Fruit fly (Drosophila melanogaster): ENCODE measurements around the gene CG1737.

The CG1737 gene

dm6 chrX:11359081-11359481 is 8.7 kb downstream of the CG1737 start, which contains the start of gene Pa1 (continued):
- no peak for TF ChIP-seq Mrtf (GFP tag; IDR thresholded peaks at IDR 0.05)
- peak; percentile 71 for TF ChIP-seq unc-4 (GFP tag; IDR thresholded peaks at IDR 0.05; ENCODE audit: partially characterized antibody)
- TF ChIP-seq CG17186 (GFP tag; optimal IDR thresholded peaks at IDR 0.05) = no peak
- TF ChIP-seq maf-S (GFP tag; optimal IDR thresholded peaks at IDR 0.05) = no peak
- no peak for TF ChIP-seq Camta (GFP tag; optimal IDR thresholded peaks at IDR 0.05)
- no peak for TF ChIP-seq Hr51 (GFP tag; optimal IDR thresholded peaks at IDR 0.05)
- TF ChIP-seq Hr3 (GFP tag; optimal IDR thresholded peaks at IDR 0.05) = no peak
- TF ChIP-seq PHDP (tag; optimal IDR thresholded peaks at IDR 0.05) = no peak
- TF ChIP-seq Max (GFP tag; optimal IDR thresholded peaks at IDR 0.05) = no peak
- peak; percentile 9 for TF ChIP-seq Hsf (GFP tag; optimal IDR thresholded peaks at IDR 0.05)
- TF ChIP-seq nom (GFP tag; optimal IDR thresholded peaks at IDR 0.05) = peak; percentile 55
- peak; percentile 76 for TF ChIP-seq Dll (GFP tag; IDR thresholded peaks at IDR 0.05; ENCODE audit: partially characterized antibody)
- no peak for TF ChIP-seq fru (optimal IDR thresholded peaks at IDR 0.05)
- no peak for TF ChIP-seq Dip3 (GFP tag; optimal IDR thresholded peaks at IDR 0.05)
- TF ChIP-seq BtbVII (GFP tag; optimal IDR thresholded peaks at IDR 0.05) = no peak
- TF ChIP-seq NC2α (GFP tag; optimal IDR thresholded peaks at IDR 0.05) = no peak
- no peak for TF ChIP-seq lola (GFP tag; optimal IDR thresholded peaks at IDR 0.05)
- TF ChIP-seq Hmx (GFP tag; optimal IDR thresholded peaks at IDR 0.05) = no peak
- no peak for TF ChIP-seq fd3F (GFP tag; optimal IDR thresholded peaks at IDR 0.05)
- TF ChIP-seq Hr78 (GFP tag; optimal IDR thresholded peaks at IDR 0.05) = no peak
- TF ChIP-seq CG6654 (GFP tag; optimal IDR thresholded peaks at IDR 0.05) = no peak
- no peak for TF ChIP-seq CG8478 (optimal IDR thresholded peaks at IDR 0.05)
- no peak for TF ChIP-seq run (tag; optimal IDR thresholded peaks at IDR 0.05)
- TF ChIP-seq CHES-1-like (GFP tag; optimal IDR thresholded peaks at IDR 0.05) = no peak
- no peak for TF ChIP-seq CG6683 (GFP tag; optimal IDR thresholded peaks at IDR 0.05)
- no peak for TF ChIP-seq insv (GFP tag; optimal IDR thresholded peaks at IDR 0.05)
- no peak for TF ChIP-seq CG7839 (tag; optimal IDR thresholded peaks at IDR 0.05)
- peak; percentile 88 for TF ChIP-seq Dref (GFP tag; IDR thresholded peaks at IDR 0.05)
- no peak for TF ChIP-seq row (GFP tag; IDR thresholded peaks at IDR 0.05)
- TF ChIP-seq CG9932 (GFP tag; IDR thresholded peaks at IDR 0.05) = 0 out of 2 replicates have a peak, but pooled peaks have one; percentile 26
- TF ChIP-seq CG10321 (GFP tag; IDR thresholded peaks at IDR 0.05) = no peak
- TF ChIP-seq Mad (GFP tag; optimal IDR thresholded peaks at IDR 0.05) = no peak
- no peak for TF ChIP-seq NFAT (GFP tag; IDR thresholded peaks at IDR 0.05)
- TF ChIP-seq Xrp1 (GFP tag; IDR thresholded peaks at IDR 0.05) = no peak
- no peak for TF ChIP-seq seq (GFP tag; IDR thresholded peaks at IDR 0.05)
- TF ChIP-seq CG14050 (GFP tag; IDR thresholded peaks at IDR 0.05) = no peak
- TF ChIP-seq Taf1 (GFP tag; IDR thresholded peaks at IDR 0.05) = no peak
- TF ChIP-seq Six4 (GFP tag; optimal IDR thresholded peaks at IDR 0.05) = no peak
- no peak for TF ChIP-seq CG10431 (GFP tag; optimal IDR thresholded peaks at IDR 0.05)
- no peak for TF ChIP-seq Atf-2 (GFP tag; optimal IDR thresholded peaks at IDR 0.05)
- no peak for TF ChIP-seq CG10462 (GFP tag; optimal IDR thresholded peaks at IDR 0.05)
- TF ChIP-seq CG12942 (GFP tag; optimal IDR thresholded peaks at IDR 0.05) = no peak
- no peak for TF ChIP-seq CG30020 (tag; optimal IDR thresholded peaks at IDR 0.05)
- TF ChIP-seq Rfx (GFP tag; IDR thresholded peaks at IDR 0.05) = peak; percentile 45; the same call in 1 of the 2 replicates
- no peak for TF ChIP-seq CG17912 (GFP tag; optimal IDR thresholded peaks at IDR 0.05)
- no peak for TF ChIP-seq cato (GFP tag; optimal IDR thresholded peaks at IDR 0.05; ENCODE audit: borderline replicate concordance)
- no peak for TF ChIP-seq Side (GFP tag; optimal IDR thresholded peaks at IDR 0.05)
- no peak for TF ChIP-seq pita (GFP tag; optimal IDR thresholded peaks at IDR 0.05)
- no peak for TF ChIP-seq HmgD (GFP tag; optimal IDR thresholded peaks at IDR 0.05)
- TF ChIP-seq CG15073 (GFP tag; optimal IDR thresholded peaks at IDR 0.05) = no peak
- TF ChIP-seq tap (tag; optimal IDR thresholded peaks at IDR 0.05) = no peak
- no peak for TF ChIP-seq caup (GFP tag; optimal IDR thresholded peaks at IDR 0.05; ENCODE audit: severe bottlenecking)
